Worm (Caenorhabditis elegans) whole organism, L4 larva: Measurements from ENCODE around the gene T07C12.10.

Experiments used
- Y5F2A.4 ChIP-seq: fragments of 200-800 bp; sonication (Bioruptor generic); optimal IDR thresholded peaks from 2 replicates; lab custom pipeline; 2018; ENCODE audit warnings: mild to moderate bottlenecking, missing genetic modification characterization, missing compliant biosample characterization
- hlh-11 ChIP-seq: fragments of 200-800 bp; sonication (Bioruptor generic); optimal IDR thresholded peaks from 2 replicates; lab custom pipeline; 2018; ENCODE audit warnings: mild to moderate bottlenecking, missing genetic modification characterization, missing compliant biosample characterization
- lim-7 ChIP-seq: fragments of 200-800 bp; sonication (Bioruptor generic); IDR thresholded peaks from 2 replicates; pipeline ENCODE4 v1.3.6; 2022; ENCODE audit warnings: missing genetic modification characterization, missing compliant biosample characterization
- lsy-2 ChIP-seq, 2 experiments: fragments of 150-350 bp in 1 of 2; sonication (generic microtip) in 1 of 2; optimal IDR thresholded peaks; 2 replicates each; lab custom pipeline; 2014 to 2017; ENCODE audit warnings: missing biosample characterization in 2 of 2, missing genetic modification characterization in 2 of 2
- nhr-10 ChIP-seq: fragments of 150-350 bp; optimal IDR thresholded peaks from 2 replicates; lab custom pipeline; 2014; ENCODE audit warnings: missing biosample characterization, missing genetic modification characterization
- nhr-76 ChIP-seq: fragments of 150-350 bp; optimal IDR thresholded peaks from 2 replicates; lab custom pipeline; 2014; ENCODE audit warnings: missing biosample characterization, missing genetic modification characterization
- unc-130 ChIP-seq: sonication (generic microtip); optimal IDR thresholded peaks from 2 replicates; lab custom pipeline; 2016; ENCODE audit warnings: missing genetic modification reagents, missing genetic modification characterization, missing compliant biosample characterization
- unc-62 ChIP-seq, 3 experiments: fragments of 150-350 bp in 1 of 3; sonication (generic microtip); optimal IDR thresholded peaks in 2 of 3; peaks in 1 of 3; 1 replicate in 1 of 3; 2 replicates in 2 of 3; lab custom pipeline; 2014 to 2017; ENCODE audit warnings: missing biosample characterization in 3 of 3, missing genetic modification characterization in 3 of 3, missing genetic modification reagents in 3 of 3, missing genotype in 1 of 3

- TF ChIP-seq Y5F2A.4 (GFP tag; lab: Kevin White, UChicago) = no peak
- TF ChIP-seq lim-7 (GFP tag; lab: Robert Waterston, UW) = no peak
- TF ChIP-seq unc-62 (GFP tag; optimal IDR thresholded peaks at IDR 0.05 in 1 of 2; lab: Kevin White, UChicago) = peak in 1 of 2 experiments; percentile 97
- no peak for TF ChIP-seq unc-62 (tag; optimal IDR thresholded peaks at IDR 0.05; lab: Kevin White, UChicago)
- TF ChIP-seq hlh-11 (tag; lab: Kevin White, UChicago) = peak; percentile 11
- no peak for TF ChIP-seq unc-130 (GFP tag; lab: Kevin White, UChicago)
- TF ChIP-seq nhr-76 (tag; lab: Kevin White, UChicago) = no peak
- no peak for TF ChIP-seq nhr-10 (tag; lab: Kevin White, UChicago)
- no peak for TF ChIP-seq lsy-2 (tag; optimal IDR thresholded peaks at IDR 0.05; lab: Kevin White, UChicago)
Measured at ce11 chrV:9985227-9985864, 25.1 kb upstream of the T07C12.10 start.
